Worm (Caenorhabditis elegans): ENCODE results near the gene T04A8.8.

Gene T04A8.8

ce11 chrIII:4696903-4697302 lies 3.1 kb downstream of the T04A8.8 start:
- no peak for TF ChIP-seq dmd-6 (GFP tag; IDR thresholded peaks at IDR 0.05)
- peak in 1 of 2 experiments; percentile 92 for TF ChIP-seq unc-62 (GFP tag; optimal IDR thresholded peaks at IDR 0.05 in 1 of 2)
- no peak for TF ChIP-seq unc-62 (tag; optimal IDR thresholded peaks at IDR 0.05)

- TF ChIP-seq mxl-2 (GFP tag; conservative IDR thresholded peaks at IDR 0.05) (no peak), daf-16 (GFP tag; optimal IDR thresholded peaks at IDR 0.05) (no peak), daf-16 (tag; optimal IDR thresholded peaks at IDR 0.05) (peak; percentile 11)
Observed at ce11 chrIII:4697819-4698218, 4.0 kb downstream of the T04A8.8 start, which contains the start of gene dnj-18. Gene dnj-18, plus strand, starts transcription at chrIII:4698119.

- TF ChIP-seq Y105C5A.15 (GFP tag; IDR thresholded peaks at IDR 0.05) (no peak), lin-13 (GFP tag; optimal IDR thresholded peaks at IDR 0.05) (no peak), aha-1 (tag) (peak; percentile 93), lsy-2 (tag; optimal IDR thresholded peaks at IDR 0.05) (no peak)
Observed at ce11 chrIII:4699922-4700321, 6.1 kb downstream of the T04A8.8 start, which contains the start of gene sel-13. Gene sel-13, minus strand, starts transcription at chrIII:4700224.

ce11 chrIII:4703932-4704454 lies 10.2 kb downstream of the T04A8.8 start, which contains the start of the genes clp-2 and mrpl-16:
Gene clp-2, minus strand, starts transcription at chrIII:4704025.
Gene mrpl-16, plus strand, starts transcription at chrIII:4704404.
- TF ChIP-seq pha-4 (GFP tag; IDR thresholded peaks at IDR 0.05) (no peak), pha-4 (tag; optimal IDR thresholded peaks at IDR 0.05) (no peak), nhr-28 (tag; optimal IDR thresholded peaks at IDR 0.05) (peak; percentile 2), ama-1 (optimal IDR thresholded peaks at IDR 0.05) (no peak), mdl-1 (tag; optimal IDR thresholded peaks at IDR 0.05) (no peak), unc-39 (tag; optimal IDR thresholded peaks at IDR 0.05) (no peak), ceh-20 (GFP tag; IDR thresholded peaks at IDR 0.05) (no peak), aha-1 (tag) (peak; percentile 33), dpl-1 (GFP tag; optimal IDR thresholded peaks at IDR 0.05) (peak; percentile 22), D1046.2 (GFP tag; IDR thresholded peaks at IDR 0.05) (no peak), lin-38 (GFP tag; IDR thresholded peaks at IDR 0.05) (peak; percentile 82), jun-1 (tag; optimal IDR thresholded peaks at IDR 0.05) (no peak), arid-1 (GFP tag; conservative IDR thresholded peaks at IDR 0.05) (no peak), lsy-2 (tag; optimal IDR thresholded peaks at IDR 0.05) (peak in 1 of 2 experiments; percentile 55), mes-2 (tag; optimal IDR thresholded peaks at IDR 0.05; ENCODE audit: poor library complexity, severe bottlenecking) (peak; percentile 72), nhr-41 (GFP tag; IDR thresholded peaks at IDR 0.05) (no peak)

- TF ChIP-seq unc-62 (GFP tag; optimal IDR thresholded peaks at IDR 0.05 in 1 of 2) (peak in 1 of 2 experiments; percentile 5), unc-62 (tag; optimal IDR thresholded peaks at IDR 0.05) (no peak), F10B5.3 (tag; optimal IDR thresholded peaks at IDR 0.05) (no peak)
Observed at ce11 chrIII:4705207-4705606, 11.4 kb downstream of the T04A8.8 start, which contains the start of gene pgap-2. Gene pgap-2, plus strand, starts transcription at chrIII:4705507.

ce11 chrIII:4706678-4707077 lies 12.9 kb downstream of the T04A8.8 start, which contains the start of gene T04A8.13:
Gene T04A8.13, plus strand, starts transcription at chrIII:4706978.
- TF ChIP-seq nhr-28 (tag; optimal IDR thresholded peaks at IDR 0.05) (no peak), F49E8.2 (tag; optimal IDR thresholded peaks at IDR 0.05; ENCODE audit: borderline replicate concordance) (no peak), gei-8 (GFP tag; optimal IDR thresholded peaks at IDR 0.05) (no peak), ceh-32 (tag; optimal IDR thresholded peaks at IDR 0.05; ENCODE audit: poor library complexity) (no peak), madf-9 (GFP tag; conservative IDR thresholded peaks at IDR 0.05) (no peak), daf-19 (GFP tag; conservative IDR thresholded peaks at IDR 0.05) (no peak), F37D6.2 (tag; optimal IDR thresholded peaks at IDR 0.05) (no peak), lin-15B (tag; optimal IDR thresholded peaks at IDR 0.05) (no peak), ceh-62 (tag; optimal IDR thresholded peaks at IDR 0.05) (no peak), mep-1 (tag; optimal IDR thresholded peaks at IDR 0.05) (no peak), dpl-1 (GFP tag; optimal IDR thresholded peaks at IDR 0.05) (no peak), snpc-4 (tag; optimal IDR thresholded peaks at IDR 0.05) (no peak), Y5F2A.4 (GFP tag; optimal IDR thresholded peaks at IDR 0.05) (no peak), zip-2 (tag; optimal IDR thresholded peaks at IDR 0.05) (no peak), arid-1 (GFP tag; conservative IDR thresholded peaks at IDR 0.05) (no peak), lim-7 (GFP tag; IDR thresholded peaks at IDR 0.05) (no peak), lin-1 (GFP tag; IDR thresholded peaks at IDR 0.05) (no peak), Y105C5A.15 (GFP tag; IDR thresholded peaks at IDR 0.05) (no peak), lsy-2 (tag; optimal IDR thresholded peaks at IDR 0.05) (no peak), R02D3.7 (tag; optimal IDR thresholded peaks at IDR 0.05) (no peak)
